Fruit fly (Drosophila melanogaster) S2 (cell line): ENCODE data around the gene CG17321.

ENCODE experiments used
- CG8478 ChIP-seq: fragments of >200 bp; optimal IDR thresholded peaks from 2 replicates; lab custom pipeline; 2018
- CTCF ChIP-seq, 2 experiments: fragments of >200 bp; optimal IDR thresholded peaks; 2 replicates each; lab custom pipeline; 2018

- TF ChIP-seq CG8478 (lab: Kevin White, UChicago) = no peak
- TF ChIP-seq CTCF (optimal IDR thresholded peaks at IDR 0.05; lab: Kevin White, UChicago) = no peak
Measured at dm6 chr2L:18897992-18898391, 53.0 kb downstream of the CG17321 start.
